Fruit fly (Drosophila melanogaster) whole organism, embryonic: Measurements from ENCODE around the gene EloB.

Experiments
- Adf1 ChIP-seq: fragments of 200-800 bp; sonication (Bioruptor generic); IDR thresholded peaks from 2 replicates; pipeline ENCODE4 v1.3.6; 2022; ENCODE audit warnings: missing biosample characterization, missing genetic modification characterization
- Antp ChIP-seq: fragments of 200-800 bp; sonication (Bioruptor generic); optimal IDR thresholded peaks from 3 replicates; lab custom pipeline; 2016; ENCODE audit warnings: missing biosample characterization, missing genetic modification characterization
- Atf-2 ChIP-seq: fragments of 200-800 bp; sonication (Bioruptor generic); optimal IDR thresholded peaks from 2 replicates; lab custom pipeline; 2016; ENCODE audit warnings: missing biosample characterization, missing genetic modification characterization
- CG12942 ChIP-seq: fragments of 200-800 bp; sonication (Bioruptor generic); optimal IDR thresholded peaks from 3 replicates; lab custom pipeline; 2016; ENCODE audit warnings: missing biosample characterization, missing genetic modification characterization
- CG13287 ChIP-seq: fragments of 200-800 bp; sonication (Bioruptor generic); IDR thresholded peaks from 2 replicates; pipeline ENCODE4 v1.3.6; 2022; ENCODE audit warnings: missing biosample characterization, missing genetic modification characterization; ENCODE audit not compliant: partially characterized antibody
- CG13894 ChIP-seq: fragments of 200-800 bp; sonication (Bioruptor generic); optimal IDR thresholded peaks from 3 replicates; lab custom pipeline; 2018; ENCODE audit warnings: missing biosample characterization, mild to moderate bottlenecking, missing genetic modification characterization, moderate library complexity
- CG14441 ChIP-seq: fragments of 200-800 bp; sonication (Bioruptor generic); IDR thresholded peaks from 2 replicates; pipeline ENCODE4 v1.3.6; 2022; ENCODE audit warnings: missing biosample characterization, missing genetic modification characterization
- CG15011 ChIP-seq: fragments of 200-800 bp; sonication (Bioruptor generic); optimal IDR thresholded peaks from 3 replicates; lab custom pipeline; 2018; ENCODE audit warnings: missing biosample characterization, mild to moderate bottlenecking, missing genetic modification characterization
- CG1602 ChIP-seq: fragments of 200-800 bp; sonication (Bioruptor generic); optimal IDR thresholded peaks from 3 replicates; lab custom pipeline; 2016; ENCODE audit warnings: missing biosample characterization, missing genetic modification characterization
- CG16863 ChIP-seq: fragments of 200-800 bp; sonication (Bioruptor generic); optimal IDR thresholded peaks from 3 replicates; lab custom pipeline; 2016; ENCODE audit warnings: missing biosample characterization, missing genetic modification characterization
- CG18599 ChIP-seq: fragments of 200-800 bp; sonication (Bioruptor generic); optimal IDR thresholded peaks from 3 replicates; lab custom pipeline; 2017; ENCODE audit warnings: missing biosample characterization, missing genetic modification characterization, mild to moderate bottlenecking, moderate library complexity, missing genetic modification reagents
- CG2875 ChIP-seq: fragments of 200-800 bp; sonication (Bioruptor generic); optimal IDR thresholded peaks from 2 replicates; lab custom pipeline; 2017; ENCODE audit warnings: missing biosample characterization, mild to moderate bottlenecking, missing genetic modification characterization, missing genetic modification reagents
- CG30020 ChIP-seq: fragments of 200-800 bp; optimal IDR thresholded peaks from 2 replicates; lab custom pipeline; 2019; ENCODE audit warnings: missing biosample characterization, mild to moderate bottlenecking, missing genetic modification characterization, moderate library complexity
- CG31388 ChIP-seq: fragments of 200-800 bp; sonication (Bioruptor generic); optimal IDR thresholded peaks from 2 replicates; lab custom pipeline; 2016; ENCODE audit warnings: missing biosample characterization, missing genetic modification characterization
- CG31441 ChIP-seq: fragments of 200-800 bp; sonication (Bioruptor generic); IDR thresholded peaks from 2 replicates; pipeline ENCODE4 v1.3.6; 2022; ENCODE audit warnings: missing biosample characterization, missing genetic modification characterization
- CG34224 ChIP-seq: fragments of 200-800 bp; sonication (Bioruptor generic); IDR thresholded peaks from 3 replicates; pipeline ENCODE4 v1.3.6; 2022; ENCODE audit warnings: missing biosample characterization, missing genetic modification characterization; ENCODE audit not compliant: partially characterized antibody
- CG4424 ChIP-seq: fragments of 200-800 bp; sonication (Bioruptor generic); optimal IDR thresholded peaks from 3 replicates; lab custom pipeline; 2016; ENCODE audit warnings: missing biosample characterization, missing genetic modification characterization
- CG7839 ChIP-seq: fragments of 200-800 bp; sonication (Bioruptor generic); optimal IDR thresholded peaks from 3 replicates; lab custom pipeline; 2018; ENCODE audit warnings: missing biosample characterization, mild to moderate bottlenecking, missing genetic modification characterization, moderate library complexity
- CG7928 ChIP-seq: fragments of 200-800 bp; sonication (Bioruptor generic); optimal IDR thresholded peaks from 2 replicates; lab custom pipeline; 2017; ENCODE audit warnings: missing biosample characterization, mild to moderate bottlenecking, missing genetic modification characterization
- CkIIα-i1 ChIP-seq: fragments of 200-800 bp; sonication (Bioruptor generic); IDR thresholded peaks from 2 replicates; pipeline ENCODE4 v1.3.6; 2022; ENCODE audit warnings: missing biosample characterization, missing genetic modification characterization
- D ChIP-seq, 2 experiments: fragments of 200-800 bp in 1 of 2; fragments of >200 bp in 1 of 2; sonication (Bioruptor generic) in 1 of 2; optimal IDR thresholded peaks; 2 replicates in 1 of 2; 3 replicates in 1 of 2; lab custom pipeline; 2017; ENCODE audit warnings: mild to moderate bottlenecking in 1 of 2, missing biosample characterization in 1 of 2, missing genetic modification characterization in 1 of 2, missing genetic modification reagents in 1 of 2
- Dip3 ChIP-seq: fragments of 200-800 bp; sonication (Bioruptor generic); optimal IDR thresholded peaks from 3 replicates; lab custom pipeline; 2016; ENCODE audit warnings: missing biosample characterization, missing genetic modification characterization
- HLH54F ChIP-seq: fragments of 200-800 bp; sonication (Bioruptor generic); optimal IDR thresholded peaks from 3 replicates; lab custom pipeline; 2016; ENCODE audit warnings: missing biosample characterization, missing genetic modification characterization
- HmgD ChIP-seq: fragments of 200-800 bp; sonication (Bioruptor generic); optimal IDR thresholded peaks from 3 replicates; lab custom pipeline; 2016; ENCODE audit warnings: missing biosample characterization, missing genetic modification characterization
- HmgZ ChIP-seq: fragments of 200-800 bp; sonication (Bioruptor generic); optimal IDR thresholded peaks from 2 replicates; lab custom pipeline; 2018; ENCODE audit warnings: missing biosample characterization, mild to moderate bottlenecking, missing genetic modification characterization
- Lim3 ChIP-seq: fragments of 200-800 bp; sonication (Bioruptor generic); IDR thresholded peaks from 2 replicates; pipeline ENCODE4 v1.3.6; 2022; ENCODE audit warnings: missing biosample characterization, missing genetic modification characterization
- MBD-R2 ChIP-seq: fragments of 200-800 bp; sonication (Bioruptor generic); IDR thresholded peaks from 2 replicates; pipeline ENCODE4 v1.3.6; 2022; ENCODE audit warnings: missing biosample characterization, missing genetic modification characterization
- Rx ChIP-seq: fragments of 200-800 bp; sonication (Bioruptor generic); IDR thresholded peaks from 2 replicates; pipeline ENCODE4 v1.3.6; 2022; ENCODE audit warnings: missing biosample characterization, missing genetic modification characterization
- Spps ChIP-seq: fragments of 200-800 bp; sonication (Bioruptor generic); optimal IDR thresholded peaks from 2 replicates; lab custom pipeline; 2018; ENCODE audit warnings: missing biosample characterization, mild to moderate bottlenecking, missing genetic modification characterization
- Stat92E ChIP-seq, 3 experiments: fragments of >200 bp in 2 of 3; fragments of 200-800 bp in 1 of 3; sonication (Bioruptor generic) in 1 of 3; optimal IDR thresholded peaks; 2 replicates each; lab custom pipeline; 2017 to 2019; ENCODE audit warnings: missing biosample characterization in 3 of 3, missing genetic modification characterization in 3 of 3, mild to moderate bottlenecking in 1 of 3, moderate library complexity in 1 of 3
- Taf1 ChIP-seq: fragments of 200-800 bp; sonication (Bioruptor generic); IDR thresholded peaks from 2 replicates; pipeline ENCODE4 v1.3.6; 2022; ENCODE audit warnings: missing biosample characterization, missing genetic modification characterization
- bbx ChIP-seq: fragments of 200-800 bp; sonication (Bioruptor generic); IDR thresholded peaks from 2 replicates; pipeline ENCODE4 v1.3.6; 2022; ENCODE audit warnings: missing biosample characterization, missing genetic modification characterization; ENCODE audit not compliant: partially characterized antibody
- bsh ChIP-seq, 2 experiments: fragments of 200-800 bp; sonication (Bioruptor generic); optimal IDR thresholded peaks; 2 replicates each; lab custom pipeline; 2017 to 2018; ENCODE audit warnings: mild to moderate bottlenecking in 2 of 2, missing biosample characterization in 2 of 2, missing genetic modification characterization in 2 of 2, moderate library complexity in 1 of 2
- crol ChIP-seq: fragments of 200-800 bp; sonication (Bioruptor generic); IDR thresholded peaks from 2 replicates; pipeline ENCODE4 v1.3.6; 2022; ENCODE audit warnings: missing biosample characterization, missing genetic modification characterization
- crp ChIP-seq, 2 experiments: fragments of 200-800 bp; sonication (Bioruptor generic); optimal IDR thresholded peaks; 2 replicates in 1 of 2; 3 replicates in 1 of 2; lab custom pipeline; 2017; ENCODE audit warnings: missing biosample characterization in 2 of 2, missing genetic modification characterization in 2 of 2, mild to moderate bottlenecking in 1 of 2, moderate library complexity in 1 of 2
- gfzf ChIP-seq: fragments of 200-800 bp; sonication (Bioruptor generic); optimal IDR thresholded peaks from 2 replicates; lab custom pipeline; 2016; ENCODE audit warnings: missing biosample characterization, mild to moderate bottlenecking, missing genetic modification characterization, moderate library complexity
- lbe ChIP-seq: fragments of 200-800 bp; sonication (Bioruptor generic); optimal IDR thresholded peaks from 2 replicates; lab custom pipeline; 2016; ENCODE audit warnings: missing biosample characterization, mild to moderate bottlenecking, missing genetic modification characterization
- lola ChIP-seq, 3 experiments: fragments of >200 bp in 2 of 3; fragments of 200-800 bp in 1 of 3; sonication (Bioruptor generic) in 1 of 3; optimal IDR thresholded peaks; 2 replicates each; lab custom pipeline; 2017 to 2019; ENCODE audit warnings: missing biosample characterization in 3 of 3, missing genetic modification characterization in 3 of 3, mild to moderate bottlenecking in 1 of 3, moderate library complexity in 1 of 3
- nmo ChIP-seq: fragments of 200-800 bp; sonication (Bioruptor generic); optimal IDR thresholded peaks from 2 replicates; lab custom pipeline; 2018; ENCODE audit warnings: missing biosample characterization, mild to moderate bottlenecking, missing genetic modification characterization, moderate library complexity
- p53 ChIP-seq: fragments of 200-800 bp; sonication (Bioruptor generic); optimal IDR thresholded peaks from 2 replicates; lab custom pipeline; 2016; ENCODE audit warnings: missing biosample characterization, missing genetic modification characterization
- sc ChIP-seq, 3 experiments: fragments of >200 bp in 2 of 3; fragments of 200-800 bp in 1 of 3; sonication (Bioruptor generic) in 1 of 3; optimal IDR thresholded peaks; 2 replicates in 2 of 3; 3 replicates in 1 of 3; lab custom pipeline; 2017; ENCODE audit warnings: mild to moderate bottlenecking in 1 of 3, missing biosample characterization in 1 of 3, missing genetic modification characterization in 1 of 3, missing genetic modification reagents in 1 of 3
- sd ChIP-seq: fragments of 200-800 bp; sonication (Bioruptor generic); optimal IDR thresholded peaks from 3 replicates; lab custom pipeline; 2018; ENCODE audit warnings: missing biosample characterization, mild to moderate bottlenecking, missing genetic modification characterization, moderate library complexity
- sisA ChIP-seq: fragments of 200-800 bp; sonication (Bioruptor generic); IDR thresholded peaks from 2 replicates; pipeline ENCODE4 v1.3.6; 2022; ENCODE audit warnings: missing biosample characterization, missing genetic modification characterization
- sug ChIP-seq: fragments of 200-800 bp; optimal IDR thresholded peaks from 2 replicates; lab custom pipeline; 2019; ENCODE audit warnings: missing biosample characterization, mild to moderate bottlenecking, missing genetic modification characterization, moderate library complexity

Gene EloB

DNA sequence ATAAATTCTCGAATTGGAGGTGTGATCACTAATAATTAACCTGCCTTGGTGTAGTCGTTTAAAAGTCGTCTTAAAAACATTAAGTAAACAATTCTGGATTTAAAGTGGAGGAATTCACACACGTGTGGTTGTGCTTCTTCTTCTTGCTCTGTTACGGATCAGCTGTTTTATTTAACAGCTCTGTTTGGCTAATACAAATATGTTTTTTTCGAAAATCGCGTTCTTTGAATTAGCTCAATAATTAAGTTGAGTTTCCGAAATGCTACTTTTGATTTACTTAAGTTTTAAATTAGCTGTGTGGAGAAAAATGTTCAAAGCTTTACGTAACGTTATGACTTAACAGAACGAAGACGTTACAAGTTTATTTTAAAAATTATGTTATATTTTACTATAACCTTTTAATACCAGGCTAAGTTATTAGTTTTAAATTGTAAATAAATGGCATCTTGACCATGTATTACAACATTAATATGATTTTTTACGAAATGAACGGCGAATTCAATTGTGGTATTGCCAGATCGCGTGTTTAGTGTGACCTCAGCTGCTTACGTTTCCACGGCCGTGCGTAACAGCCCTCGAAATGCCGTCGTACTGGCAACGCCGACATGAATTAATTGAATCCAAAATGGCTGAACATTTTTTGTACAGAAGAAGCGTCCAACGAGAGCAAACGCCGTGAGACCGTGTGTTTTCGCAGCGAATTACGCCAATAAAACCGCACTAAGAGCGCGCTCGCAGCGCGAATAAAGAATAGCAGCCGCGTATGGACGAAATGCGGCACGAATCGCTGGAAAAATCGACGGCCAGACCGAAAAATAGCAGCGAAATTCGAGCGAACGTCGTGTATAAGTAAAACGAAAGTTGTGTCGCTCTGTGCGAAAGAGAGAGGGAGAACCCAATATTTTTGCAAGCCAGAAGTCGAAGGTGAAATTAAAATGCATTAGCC is 13.1 kb upstream of the EloB start, which contains the start of the genes Pus1 and bon (continued):
- TF ChIP-seq sug (tag; lab: Kevin White, UChicago): peak; percentile 47
- TF ChIP-seq CG30020: peak; percentile 43
- peak; percentile 5 for TF ChIP-seq p53 (GFP tag; lab: Kevin White, UChicago)
- TF ChIP-seq CG31441 (GFP tag; lab: Robert Waterston, UW): 0 out of 2 replicates have a peak, but pooled peaks have one; percentile 21
- TF ChIP-seq CG16863: no peak
- TF ChIP-seq lola (GFP tag; optimal IDR thresholded peaks at IDR 0.05; lab: Kevin White, UChicago): no peak
- peak; percentile 29 for TF ChIP-seq nmo (GFP tag; lab: Kevin White, UChicago)
- peak; percentile 60 for TF ChIP-seq gfzf (GFP tag; lab: Kevin White, UChicago)
- TF ChIP-seq Lim3 (GFP tag; lab: Robert Waterston, UW): no peak
- peak; percentile 23; the same call in 1 of the 2 replicates for TF ChIP-seq bbx (GFP tag; lab: Robert Waterston, UW)
- 0 out of 2 replicates have a peak, but pooled peaks have one; percentile 34 for TF ChIP-seq MBD-R2 (GFP tag; lab: Robert Waterston, UW)
- TF ChIP-seq Adf1 (GFP tag; lab: Robert Waterston, UW): no peak
- peak; percentile 29 for TF ChIP-seq HmgZ (tag; lab: Kevin White, UChicago)
- TF ChIP-seq sc (optimal IDR thresholded peaks at IDR 0.05; lab: Kevin White, UChicago): no peak
- TF ChIP-seq sc (GFP tag; optimal IDR thresholded peaks at IDR 0.05; lab: Kevin White, UChicago): no peak
- no peak for TF ChIP-seq CG31388 (GFP tag; lab: Kevin White, UChicago)
- peak; percentile 49 for TF ChIP-seq Antp
- no peak for TF ChIP-seq CG12942 (GFP tag; lab: Kevin White, UChicago)
- peak; percentile 18 to 86 for TF ChIP-seq crp (GFP tag; optimal IDR thresholded peaks at IDR 0.05; lab: Kevin White, UChicago)
- TF ChIP-seq CG34224 (GFP tag; lab: Robert Waterston, UW): peak; percentile 20; the same call in 1 of the 3 replicates
- TF ChIP-seq CG15011 (GFP tag; lab: Kevin White, UChicago): no peak
- TF ChIP-seq HLH54F (GFP tag; lab: Kevin White, UChicago): peak; percentile 30
- no peak for TF ChIP-seq CG4424
- no peak for TF ChIP-seq CG18599 (GFP tag; lab: Kevin White, UChicago)
- no peak for TF ChIP-seq Dip3 (GFP tag; lab: Kevin White, UChicago)
- no peak for TF ChIP-seq CG2875 (GFP tag; lab: Kevin White, UChicago)
- no peak for TF ChIP-seq CG1602 (GFP tag; lab: Kevin White, UChicago)
- TF ChIP-seq CG7839: peak; percentile 1
- TF ChIP-seq CG13894 (tag; lab: Kevin White, UChicago): no peak
- TF ChIP-seq CG14441: peak; percentile 74
- no peak for TF ChIP-seq HmgD (GFP tag; lab: Kevin White, UChicago)
- TF ChIP-seq sisA: peak; percentile 42; the same call in 1 of the 2 replicates
- TF ChIP-seq CkIIα-i1 (GFP tag; lab: Robert Waterston, UW): no peak
- no peak for TF ChIP-seq CG7928 (GFP tag; lab: Kevin White, UChicago)
- TF ChIP-seq Atf-2 (GFP tag; lab: Kevin White, UChicago): no peak
- TF ChIP-seq Stat92E (GFP tag; optimal IDR thresholded peaks at IDR 0.05; lab: Kevin White, UChicago): no peak
- TF ChIP-seq Rx (GFP tag; lab: Robert Waterston, UW): no peak
- no peak for TF ChIP-seq lbe (GFP tag; lab: Kevin White, UChicago)
- peak; percentile 39; the same call in 1 of the 2 replicates for TF ChIP-seq CG13287 (GFP tag; lab: Robert Waterston, UW)
- TF ChIP-seq D (optimal IDR thresholded peaks at IDR 0.05; lab: Kevin White, UChicago): no peak
- no peak for TF ChIP-seq D (GFP tag; optimal IDR thresholded peaks at IDR 0.05; lab: Kevin White, UChicago)
- TF ChIP-seq sd (tag; lab: Kevin White, UChicago): peak; percentile 68
- TF ChIP-seq Spps (tag; lab: Kevin White, UChicago): no peak
- TF ChIP-seq crol (GFP tag; lab: Robert Waterston, UW): no peak
- TF ChIP-seq Taf1: no peak
- peak; percentile 2 to 7 for TF ChIP-seq bsh (GFP tag; optimal IDR thresholded peaks at IDR 0.05; lab: Kevin White, UChicago)
